Fruit fly (Drosophila melanogaster): Measurements from ENCODE around the gene CG34124.

- no peak for TF ChIP-seq ttk (optimal IDR thresholded peaks at IDR 0.05)
- no peak for TF ChIP-seq h (optimal IDR thresholded peaks at IDR 0.05)
- no peak for TF ChIP-seq psq (optimal IDR thresholded peaks at IDR 0.05)
Observed at dm6 chr2L:5005464-5005764, 47.2 kb downstream of the CG34124 start.
